Worm (Caenorhabditis elegans) whole organism, late embryonic: Measurements from ENCODE around the gene inpp-4B.

ENCODE experiments used
- F13H6.1 ChIP-seq: sonication (generic microtip); optimal IDR thresholded peaks from 2 replicates; lab custom pipeline; 2016; ENCODE audit warnings: missing genetic modification characterization, missing compliant biosample characterization
- ceh-31 ChIP-seq: sonication (generic microtip); optimal IDR thresholded peaks from 2 replicates; lab custom pipeline; 2016; ENCODE audit warnings: missing genetic modification characterization, missing compliant biosample characterization
- ceh-34 ChIP-seq: sonication (generic microtip); optimal IDR thresholded peaks from 2 replicates; lab custom pipeline; 2016; ENCODE audit warnings: mild to moderate bottlenecking, missing genetic modification characterization, missing compliant biosample characterization
- hlh-30 ChIP-seq: sonication (generic microtip); optimal IDR thresholded peaks from 2 replicates; lab custom pipeline; 2017; ENCODE audit warnings: antibody characterized with exemption, missing genetic modification characterization, missing compliant biosample characterization; ENCODE audit not compliant: insufficient read depth
- lin-11 ChIP-seq: fragments of 200-800 bp; sonication (Bioruptor generic); optimal IDR thresholded peaks from 2 replicates; lab custom pipeline; 2018; ENCODE audit warnings: mild to moderate bottlenecking, missing genetic modification characterization, missing compliant biosample characterization
- mec-3 ChIP-seq: sonication (generic microtip); optimal IDR thresholded peaks from 2 replicates; lab custom pipeline; 2016; ENCODE audit warnings: borderline replicate concordance, missing genetic modification characterization, missing compliant biosample characterization
- pag-3 ChIP-seq: sonication (generic microtip); optimal IDR thresholded peaks from 2 replicates; lab custom pipeline; 2016; ENCODE audit warnings: missing compliant biosample characterization, missing genetic modification characterization, borderline replicate concordance
- pha-4 ChIP-seq: fragments of 150-350 bp; optimal IDR thresholded peaks from 2 replicates; lab custom pipeline; 2018; ENCODE audit warnings: missing biosample characterization, missing genetic modification reagents, missing genetic modification characterization

ce11 chrIII:10270778-10271307 is 4.2 kb upstream of the inpp-4B start, which contains the start of gene cnk-1:
- TF ChIP-seq mec-3 (tag; lab: Kevin White, UChicago) (peak; percentile 75), pha-4 (tag; lab: Kevin White, UChicago) (no peak), lin-11 (tag; lab: Kevin White, UChicago) (no peak), hlh-30 (tag; lab: Kevin White, UChicago) (no peak), F13H6.1 (tag; lab: Kevin White, UChicago) (peak; percentile 28), ceh-31 (tag; lab: Kevin White, UChicago) (peak; percentile 94), ceh-34 (tag; lab: Kevin White, UChicago) (peak; percentile 62), pag-3 (tag; lab: Kevin White, UChicago) (no peak)
